Worm (Caenorhabditis elegans): ENCODE data around the gene C31A11.13.
A peak's percentile ranks its signal among the peaks of the same experiment; 100 is the strongest.

C31A11.13 gene

DNA sequence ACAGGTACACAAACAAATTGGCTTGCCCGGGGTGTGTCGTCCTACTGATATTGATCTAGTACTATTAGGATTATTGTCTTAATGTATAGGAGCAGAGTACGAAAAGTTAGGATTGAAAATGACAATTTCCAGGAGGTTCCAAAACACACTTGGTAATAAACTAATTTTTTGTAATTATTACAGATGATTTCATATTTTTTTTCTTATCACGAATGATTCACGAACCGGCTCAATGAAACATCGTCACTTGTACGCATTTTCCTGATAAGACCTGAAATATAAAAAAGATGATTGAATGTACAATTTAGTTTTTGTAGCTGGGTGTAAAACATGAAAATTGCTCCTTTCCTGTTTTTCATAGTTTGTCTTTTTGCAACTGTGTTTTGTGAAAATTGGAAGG is at the start of gene C31A11.13, which contains the start of gene oac-6:
C31A11.13 (minus strand) TSS at position 113 of the 400 bp plus-strand sequence.
oac-6 (plus strand) TSS at position 279 of the 400 bp plus-strand sequence.
- TF ChIP-seq elt-2 (tag; optimal IDR thresholded peaks at IDR 0.05) (peak; percentile 63), ceh-48 (tag; optimal IDR thresholded peaks at IDR 0.05) (no peak)

ce11 chrV:16351757-16352156 is 49.4 kb upstream of the C31A11.13 start:
- TF ChIP-seq sox-2 (GFP tag; IDR thresholded peaks at IDR 0.05): no peak
- no peak for TF ChIP-seq mec-3 (tag; optimal IDR thresholded peaks at IDR 0.05; ENCODE audit: borderline replicate concordance)
- no peak for TF ChIP-seq unc-42 (tag; optimal IDR thresholded peaks at IDR 0.05)
- TF ChIP-seq sox-4 (tag; optimal IDR thresholded peaks at IDR 0.05): no peak
- TF ChIP-seq ceh-34 (tag; optimal IDR thresholded peaks at IDR 0.05): no peak
- TF ChIP-seq rnt-1 (tag; optimal IDR thresholded peaks at IDR 0.05): no peak
- no peak for TF ChIP-seq ceh-14 (tag; optimal IDR thresholded peaks at IDR 0.05)
- no peak for TF ChIP-seq pag-3 (tag; optimal IDR thresholded peaks at IDR 0.05; ENCODE audit: borderline replicate concordance)
- TF ChIP-seq odd-2 (tag; optimal IDR thresholded peaks at IDR 0.05): no peak
- TF ChIP-seq syd-9 (tag; optimal IDR thresholded peaks at IDR 0.05): no peak
- no peak for TF ChIP-seq dve-1 (tag; optimal IDR thresholded peaks at IDR 0.05)
- TF ChIP-seq fkh-6 (tag; optimal IDR thresholded peaks at IDR 0.05): no peak
- no peak for TF ChIP-seq ceh-9 (tag; optimal IDR thresholded peaks at IDR 0.05)
- no peak for TF ChIP-seq ceh-48 (tag; optimal IDR thresholded peaks at IDR 0.05)
- no peak for TF ChIP-seq lim-6 (tag; optimal IDR thresholded peaks at IDR 0.05)
- no peak for TF ChIP-seq che-1 (tag; optimal IDR thresholded peaks at IDR 0.05)
- TF ChIP-seq ahr-1 (tag; optimal IDR thresholded peaks at IDR 0.05): no peak
- TF ChIP-seq npax-4 (tag; optimal IDR thresholded peaks at IDR 0.05): no peak
- TF ChIP-seq pros-1 (tag; optimal IDR thresholded peaks at IDR 0.05): no peak

DNA sequence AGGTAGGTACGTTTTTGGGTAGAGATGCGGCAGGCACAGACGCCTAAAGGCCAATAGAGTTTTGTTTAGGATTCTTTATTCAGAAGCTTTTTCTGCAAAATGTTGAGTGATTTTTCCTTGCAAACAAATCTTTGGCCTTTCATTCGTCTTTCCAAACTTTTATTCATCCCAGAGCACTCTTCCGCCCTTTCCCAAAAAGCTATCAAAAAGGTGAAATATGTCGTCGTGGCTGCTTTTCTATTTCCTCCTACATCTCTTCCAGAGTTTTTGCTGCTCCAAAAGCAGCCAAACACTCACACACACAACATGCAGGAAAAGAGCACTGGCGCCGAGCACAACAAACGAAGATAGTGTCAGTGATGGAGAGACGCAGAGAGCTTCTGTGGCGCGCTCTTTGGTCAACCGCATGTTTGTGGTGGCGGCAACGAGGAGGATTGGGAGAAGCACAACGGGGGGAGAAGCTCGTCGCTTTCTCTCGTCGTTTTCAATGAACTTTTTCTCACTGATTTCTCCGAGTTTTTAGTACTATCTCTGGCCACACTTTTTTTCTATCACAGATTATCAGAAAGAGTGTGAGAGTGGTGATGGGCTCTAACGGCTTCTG is 48.5 kb upstream of the C31A11.13 start:
- TF ChIP-seq rnt-1 (tag; optimal IDR thresholded peaks at IDR 0.05): peak; percentile 37
- TF ChIP-seq odd-2 (tag; optimal IDR thresholded peaks at IDR 0.05): no peak
- no peak for TF ChIP-seq ceh-22 (tag; optimal IDR thresholded peaks at IDR 0.05)
- no peak for TF ChIP-seq K09A11.1 (tag; optimal IDR thresholded peaks at IDR 0.05; ENCODE audit: insufficient read depth)
- no peak for TF ChIP-seq lim-6 (tag; optimal IDR thresholded peaks at IDR 0.05)
- TF ChIP-seq nfya-1 (tag; optimal IDR thresholded peaks at IDR 0.05): peak; percentile 71
- no peak for TF ChIP-seq ttx-3 (tag; optimal IDR thresholded peaks at IDR 0.05)
- TF ChIP-seq ceh-31 (tag; optimal IDR thresholded peaks at IDR 0.05): peak; percentile 29
- peak; percentile 49 for TF ChIP-seq ceh-18 (tag; optimal IDR thresholded peaks at IDR 0.05)
- TF ChIP-seq unc-42 (tag; optimal IDR thresholded peaks at IDR 0.05): peak; percentile 17
- no peak for TF ChIP-seq nhr-11 (tag; optimal IDR thresholded peaks at IDR 0.05)
- no peak for TF ChIP-seq gmeb-2 (tag; optimal IDR thresholded peaks at IDR 0.05)
- no peak for TF ChIP-seq hlh-30 (tag; optimal IDR thresholded peaks at IDR 0.05; ENCODE audit: insufficient read depth)
- TF ChIP-seq pax-1 (tag; optimal IDR thresholded peaks at IDR 0.05): no peak
- no peak for TF ChIP-seq eyg-1 (tag; optimal IDR thresholded peaks at IDR 0.05)

- no peak for TF ChIP-seq K09A11.1 (tag; optimal IDR thresholded peaks at IDR 0.05; ENCODE audit: insufficient read depth)
- TF ChIP-seq unc-3 (GFP tag; conservative IDR thresholded peaks at IDR 0.05): no peak
- no peak for TF ChIP-seq unc-3 (tag; optimal IDR thresholded peaks at IDR 0.05)
- TF ChIP-seq odd-2 (tag; optimal IDR thresholded peaks at IDR 0.05): no peak
- TF ChIP-seq sdc-2 (tag; optimal IDR thresholded peaks at IDR 0.05): no peak
- TF ChIP-seq npax-4 (tag; optimal IDR thresholded peaks at IDR 0.05): no peak
- TF ChIP-seq ama-1 (optimal IDR thresholded peaks at IDR 0.05): no peak
- no peak for TF ChIP-seq elt-4 (tag; optimal IDR thresholded peaks at IDR 0.05)
- TF ChIP-seq hlh-30 (tag; optimal IDR thresholded peaks at IDR 0.05; ENCODE audit: insufficient read depth): no peak
- no peak for TF ChIP-seq ceh-19 (GFP tag; optimal IDR thresholded peaks at IDR 0.05)
Observed at ce11 chrV:16350061-16350460, 47.7 kb upstream of the C31A11.13 start.
